Worm (Caenorhabditis elegans) whole organism, L1 larva: ENCODE results near the gene rmd-1.

ENCODE experiments used
- C04F5.9 ChIP-seq: sonication (generic microtip); optimal IDR thresholded peaks from 2 replicates; lab custom pipeline; 2016; ENCODE audit warnings: missing genetic modification characterization, missing compliant biosample characterization
- C34B4.2 ChIP-seq: sonication (generic microtip); optimal IDR thresholded peaks from 2 replicates; lab custom pipeline; 2017; ENCODE audit warnings: mild to moderate bottlenecking, missing genetic modification characterization, missing compliant biosample characterization
- F16B12.6 ChIP-seq: fragments of 150-350 bp; optimal IDR thresholded peaks from 2 replicates; lab custom pipeline; 2014; ENCODE audit warnings: missing biosample characterization, missing genetic modification characterization
- Y116A8C.19 ChIP-seq: sonication (generic microtip); optimal IDR thresholded peaks from 2 replicates; lab custom pipeline; 2016; ENCODE audit warnings: missing compliant biosample characterization, missing genetic modification characterization, borderline replicate concordance
- aha-1 ChIP-seq: fragments of 150-350 bp; optimal IDR thresholded peaks from 2 replicates; lab custom pipeline; 2014; ENCODE audit warnings: missing biosample characterization, missing genetic modification characterization
- alr-1 ChIP-seq: fragments of 200-800 bp; sonication (Bioruptor generic); optimal IDR thresholded peaks from 2 replicates; lab custom pipeline; 2018; ENCODE audit warnings: borderline replicate concordance, mild to moderate bottlenecking, missing genetic modification characterization, missing compliant biosample characterization
- aly-2 ChIP-seq: fragments of 150-350 bp; optimal IDR thresholded peaks from 2 replicates; lab custom pipeline; 2014; ENCODE audit warnings: missing biosample characterization, missing genetic modification characterization
- blmp-1 ChIP-seq: fragments of 150-350 bp; optimal IDR thresholded peaks from 2 replicates; lab custom pipeline; 2014; ENCODE audit warnings: missing biosample characterization, missing genetic modification characterization
- ceh-63 ChIP-seq: fragments of 200-800 bp; sonication (Bioruptor generic); optimal IDR thresholded peaks from 2 replicates; lab custom pipeline; 2018; ENCODE audit warnings: mild to moderate bottlenecking, missing genetic modification characterization, missing compliant biosample characterization
- ceh-82 ChIP-seq, 3 experiments: fragments of 150-350 bp in 1 of 3; sonication (generic microtip) in 2 of 3; optimal IDR thresholded peaks; 2 replicates each; lab custom pipeline; 2014 to 2017; ENCODE audit warnings: missing biosample characterization in 3 of 3, missing genetic modification characterization in 3 of 3
- ceh-88 ChIP-seq: fragments of 200-800 bp; sonication (Bioruptor generic); IDR thresholded peaks from 2 replicates; pipeline ENCODE4 v1.3.6; 2022; ENCODE audit warnings: missing genetic modification characterization, missing compliant biosample characterization
- egl-13 ChIP-seq: sonication (generic microtip); optimal IDR thresholded peaks from 2 replicates; lab custom pipeline; 2016; ENCODE audit warnings: missing genotype, missing genetic modification reagents, missing genetic modification characterization, missing compliant biosample characterization
- elt-2 ChIP-seq: sonication (generic microtip); optimal IDR thresholded peaks from 2 replicates; lab custom pipeline; 2016; ENCODE audit warnings: missing genetic modification characterization, mild to moderate bottlenecking, inconsistent platforms, missing compliant biosample characterization, missing genetic modification reagents
- elt-3 ChIP-seq, 6 experiments: fragments of 150-350 bp in 1 of 6; sonication (generic microtip); optimal IDR thresholded peaks; 2 replicates each; lab custom pipeline; 2017 to 2018; ENCODE audit warnings: missing biosample characterization in 6 of 6, missing genetic modification characterization in 6 of 6, inconsistent platforms in 1 of 6
- ets-5 ChIP-seq: fragments of 200-800 bp; sonication (Bioruptor generic); IDR thresholded peaks from 2 replicates; pipeline ENCODE4 v1.3.6; 2022; ENCODE audit warnings: missing genetic modification characterization, missing compliant biosample characterization
- fkh-10 ChIP-seq: sonication (generic microtip); optimal IDR thresholded peaks from 2 replicates; lab custom pipeline; 2017; ENCODE audit warnings: missing biosample characterization, missing genetic modification reagents, missing genetic modification characterization
- fkh-4 ChIP-seq: sonication (generic microtip); optimal IDR thresholded peaks from 2 replicates; lab custom pipeline; 2016; ENCODE audit warnings: missing compliant biosample characterization, missing genetic modification characterization, borderline replicate concordance
- fkh-8 ChIP-seq: sonication (generic microtip); optimal IDR thresholded peaks from 2 replicates; lab custom pipeline; 2016; ENCODE audit warnings: mild to moderate bottlenecking, missing genetic modification characterization, missing compliant biosample characterization
- hlh-17 ChIP-seq: fragments of 200-800 bp; sonication (Bioruptor generic); optimal IDR thresholded peaks from 2 replicates; lab custom pipeline; 2018; ENCODE audit warnings: missing genetic modification characterization, mild to moderate bottlenecking, missing compliant biosample characterization, moderate library complexity, borderline replicate concordance
- hpl-2 ChIP-seq: fragments of 150-350 bp; optimal IDR thresholded peaks from 2 replicates; lab custom pipeline; 2014; ENCODE audit warnings: missing biosample characterization, missing genetic modification reagents, missing genetic modification characterization
- irx-1 ChIP-seq: sonication (generic microtip); optimal IDR thresholded peaks from 2 replicates; lab custom pipeline; 2016; ENCODE audit warnings: missing genetic modification characterization, missing compliant biosample characterization
- lin-13 ChIP-seq: fragments of 150-350 bp; optimal IDR thresholded peaks from 2 replicates; lab custom pipeline; 2014; ENCODE audit warnings: missing biosample characterization, missing genetic modification reagents, missing genetic modification characterization
- lin-35 ChIP-seq, 2 experiments: fragments of 150-350 bp; optimal IDR thresholded peaks; 2 replicates each; lab custom pipeline; 2014; ENCODE audit warnings: missing biosample characterization in 2 of 2, missing genetic modification characterization in 2 of 2, missing genetic modification reagents in 2 of 2
- lir-3 ChIP-seq: sonication (generic microtip); optimal IDR thresholded peaks from 2 replicates; lab custom pipeline; 2016; ENCODE audit warnings: mild to moderate bottlenecking, missing genetic modification characterization, moderate library complexity, missing compliant biosample characterization; ENCODE audit not compliant: poor library complexity
- mdl-1 ChIP-seq, 2 experiments: fragments of 150-350 bp; optimal IDR thresholded peaks; 2 replicates each; lab custom pipeline; 2014 to 2017; ENCODE audit warnings: missing biosample characterization in 2 of 2, missing genetic modification characterization in 2 of 2, inconsistent platforms in 1 of 2
- nhr-11 ChIP-seq: fragments of 150-350 bp; optimal IDR thresholded peaks from 2 replicates; lab custom pipeline; 2014; ENCODE audit warnings: missing biosample characterization, missing genetic modification characterization
- nhr-47 ChIP-seq: sonication (generic microtip); optimal IDR thresholded peaks from 2 replicates; lab custom pipeline; 2016; ENCODE audit warnings: mild to moderate bottlenecking, missing genetic modification characterization, moderate library complexity, missing compliant biosample characterization
- nhr-71 ChIP-seq: sonication (generic microtip); optimal IDR thresholded peaks from 2 replicates; lab custom pipeline; 2016; ENCODE audit warnings: mild to moderate bottlenecking, missing genetic modification characterization, moderate library complexity, missing compliant biosample characterization
- nhr-77 ChIP-seq: fragments of 150-350 bp; optimal IDR thresholded peaks from 2 replicates; lab custom pipeline; 2014; ENCODE audit warnings: missing biosample characterization, missing genetic modification characterization
- nhr-84 ChIP-seq: sonication (generic microtip); optimal IDR thresholded peaks from 2 replicates; lab custom pipeline; 2017; ENCODE audit warnings: missing biosample characterization, missing genetic modification characterization
- pag-3 ChIP-seq: sonication (generic microtip); optimal IDR thresholded peaks from 2 replicates; lab custom pipeline; 2017; ENCODE audit warnings: missing genetic modification characterization, mild to moderate bottlenecking, missing compliant biosample characterization, antibody characterized with exemption, borderline replicate concordance; ENCODE audit not compliant: insufficient read depth
- pqm-1 ChIP-seq: sonication (generic microtip); optimal IDR thresholded peaks from 3 replicates; lab custom pipeline; 2017; ENCODE audit warnings: missing biosample characterization, missing genetic modification characterization
- rnt-1 ChIP-seq: sonication (generic microtip); optimal IDR thresholded peaks from 2 replicates; lab custom pipeline; 2016; ENCODE audit warnings: mild to moderate bottlenecking, missing genetic modification characterization, moderate library complexity, missing compliant biosample characterization
- snpc-4 ChIP-seq: fragments of 150-350 bp; optimal IDR thresholded peaks from 2 replicates; lab custom pipeline; 2014; ENCODE audit warnings: missing biosample characterization, missing genetic modification characterization
- snu-23 ChIP-seq: sonication (generic microtip); optimal IDR thresholded peaks from 2 replicates; lab custom pipeline; 2016; ENCODE audit warnings: missing genetic modification characterization, missing compliant biosample characterization
- sup-37 ChIP-seq: fragments of 200-800 bp; sonication (Bioruptor generic); optimal IDR thresholded peaks from 2 replicates; lab custom pipeline; 2018; ENCODE audit warnings: mild to moderate bottlenecking, missing genetic modification characterization, missing compliant biosample characterization
- swsn-7 ChIP-seq: sonication (generic microtip); optimal IDR thresholded peaks from 2 replicates; lab custom pipeline; 2016; ENCODE audit warnings: missing genetic modification characterization, missing compliant biosample characterization
- tbx-2 ChIP-seq: sonication (generic microtip); optimal IDR thresholded peaks from 2 replicates; lab custom pipeline; 2016; ENCODE audit warnings: missing genetic modification characterization, missing compliant biosample characterization
- unc-130 ChIP-seq: fragments of 150-350 bp; optimal IDR thresholded peaks from 2 replicates; lab custom pipeline; 2017; ENCODE audit warnings: missing biosample characterization, missing genetic modification characterization, inconsistent platforms
- unc-62 ChIP-seq: fragments of 150-350 bp; optimal IDR thresholded peaks from 2 replicates; lab custom pipeline; 2014; ENCODE audit warnings: missing biosample characterization, missing genetic modification reagents, missing genetic modification characterization
- xbp-1 ChIP-seq: sonication (generic microtip); optimal IDR thresholded peaks from 2 replicates; lab custom pipeline; 2016; ENCODE audit warnings: missing genetic modification characterization, missing compliant biosample characterization
- zag-1 ChIP-seq: fragments of 150-350 bp; optimal IDR thresholded peaks from 2 replicates; lab custom pipeline; 2014; ENCODE audit warnings: missing biosample characterization, missing genetic modification characterization
- zip-4 ChIP-seq: fragments of 200-800 bp; sonication (Bioruptor generic); optimal IDR thresholded peaks from 2 replicates; lab custom pipeline; 2018; ENCODE audit warnings: mild to moderate bottlenecking, missing genetic modification characterization, moderate library complexity, missing compliant biosample characterization

Gene rmd-1

ce11 chrIII:9758848-9759247 lies at the start of gene rmd-1:
TSS of gene rmd-1 (plus strand) at chrIII:9759094.
- TF ChIP-seq fkh-4, result no peak
- TF ChIP-seq zip-4 (GFP tag; lab: Kevin White, UChicago), result no peak
- no peak for TF ChIP-seq hpl-2
- TF ChIP-seq ceh-88 (GFP tag; lab: Robert Waterston, UW), result no peak
- TF ChIP-seq snu-23 (GFP tag; lab: Kevin White, UChicago), result no peak
- TF ChIP-seq sup-37 (GFP tag; lab: Kevin White, UChicago), result no peak

DNA sequence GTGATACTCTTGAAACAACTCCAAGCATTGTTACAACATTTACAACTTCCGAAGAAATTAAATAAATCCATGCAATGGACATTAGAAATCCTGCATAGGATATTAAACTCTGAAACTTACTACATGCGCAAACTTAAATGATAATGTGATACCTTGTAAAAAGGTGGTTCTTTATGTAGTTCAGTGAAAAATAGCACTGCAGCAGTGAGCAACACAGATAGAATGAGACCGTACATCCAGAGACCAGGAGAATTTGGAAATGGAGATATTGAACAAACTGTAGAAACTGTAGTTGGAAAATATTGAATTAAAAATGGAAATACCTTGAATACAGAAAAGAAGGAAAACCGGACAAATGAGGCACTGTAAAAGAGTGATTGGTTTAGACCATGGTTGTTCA lies 47.7 kb upstream of the rmd-1 start:
- TF ChIP-seq C04F5.9 (tag; lab: Kevin White, UChicago), result no peak
- TF ChIP-seq hlh-17 (GFP tag; lab: Kevin White, UChicago), result no peak
- no peak for TF ChIP-seq nhr-11 (tag; lab: Kevin White, UChicago)
- TF ChIP-seq unc-62 (GFP tag; lab: Kevin White, UChicago), result no peak
- no peak for TF ChIP-seq ceh-88 (GFP tag; lab: Robert Waterston, UW)
- no peak for TF ChIP-seq xbp-1
- TF ChIP-seq alr-1, result no peak
- TF ChIP-seq elt-3 (tag; optimal IDR thresholded peaks at IDR 0.05; lab: Kevin White, UChicago), result no peak

DNA sequence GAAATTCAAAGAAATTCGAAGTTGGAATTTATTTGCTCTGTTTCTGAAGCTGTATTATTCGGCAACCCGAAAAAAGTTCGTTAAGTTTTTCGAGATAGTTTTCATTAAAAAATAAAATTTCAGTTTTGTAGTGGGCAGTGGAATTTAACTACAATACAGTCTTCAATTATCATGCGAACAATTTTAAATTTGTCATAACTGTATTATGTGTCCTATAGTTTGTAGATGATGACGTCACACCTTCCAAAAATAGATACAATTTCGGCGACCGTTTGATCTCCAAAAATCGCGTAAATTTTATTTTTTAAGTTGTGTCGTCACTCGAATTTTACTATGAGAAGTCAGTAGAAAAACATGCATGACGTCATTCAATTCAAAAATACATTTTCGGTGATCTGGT lies 45.7 kb upstream of the rmd-1 start:
- TF ChIP-seq ceh-88 (GFP tag; lab: Robert Waterston, UW) (no peak), zag-1 (no peak), Y116A8C.19 (tag; lab: Kevin White, UChicago) (no peak), ets-5 (no peak), lin-35 (GFP tag; optimal IDR thresholded peaks at IDR 0.05; lab: Kevin White, UChicago) (no peak), pag-3 (tag; lab: Kevin White, UChicago) (no peak), fkh-10 (GFP tag; lab: Kevin White, UChicago) (no peak), snu-23 (GFP tag; lab: Kevin White, UChicago) (no peak), C34B4.2 (no peak), egl-13 (tag; lab: Kevin White, UChicago) (no peak), nhr-84 (tag; lab: Kevin White, UChicago) (no peak)

- peak; percentile 34 for TF ChIP-seq elt-2
- TF ChIP-seq aly-2 (tag; lab: Kevin White, UChicago), result no peak
- TF ChIP-seq zag-1, result no peak
- TF ChIP-seq aha-1 (tag; lab: Kevin White, UChicago), result no peak
- TF ChIP-seq hpl-2, result no peak
Observed at ce11 chrIII:9713862-9714261, 45.0 kb upstream of the rmd-1 start, which contains the start of gene ncx-6. TSS of gene ncx-6 (minus strand) at chrIII:9713949.

DNA sequence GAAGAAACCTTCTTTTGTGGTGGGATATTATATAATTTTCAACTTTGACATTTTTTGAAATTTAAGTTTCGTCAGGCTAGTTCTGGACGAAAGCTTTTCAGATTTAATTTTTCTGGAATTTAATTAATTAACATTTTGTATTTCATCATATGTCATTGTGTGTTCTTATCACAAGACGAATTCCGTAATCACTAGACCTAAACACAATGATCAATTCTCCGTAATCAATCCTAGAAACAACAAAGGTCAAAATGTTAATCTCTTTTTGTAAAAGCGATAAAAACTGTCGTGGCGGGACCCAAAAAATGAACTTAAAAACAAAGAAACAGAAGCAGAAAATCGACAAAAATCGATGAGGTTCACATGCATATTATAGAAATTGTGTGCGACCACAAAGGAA lies 44.2 kb upstream of the rmd-1 start:
- no peak for TF ChIP-seq C04F5.9 (tag; lab: Kevin White, UChicago)
- TF ChIP-seq nhr-71 (tag; lab: Kevin White, UChicago), result peak; percentile 29
- TF ChIP-seq elt-2, result peak; percentile 50

DNA sequence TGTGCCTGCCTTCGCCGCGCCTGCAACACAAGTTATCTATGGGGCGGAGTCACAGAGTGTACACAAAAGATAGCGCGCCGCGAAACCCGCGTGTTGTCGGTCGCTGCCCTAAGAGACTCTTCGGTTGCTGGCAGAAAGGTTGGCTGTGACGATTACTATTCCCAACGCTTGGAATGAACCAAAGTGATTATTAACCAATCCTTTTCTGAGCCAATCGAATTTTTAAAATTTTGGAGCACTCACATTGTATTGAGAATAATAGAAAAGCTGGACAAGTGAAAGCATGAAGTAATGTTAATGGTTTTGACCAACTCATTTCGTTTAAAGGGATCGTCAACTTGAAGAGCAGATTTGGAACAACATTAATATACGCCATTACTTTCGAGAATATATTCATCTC lies 41.7 kb upstream of the rmd-1 start:
- no peak for TF ChIP-seq pqm-1 (tag; lab: Kevin White, UChicago)
- TF ChIP-seq lir-3 (tag; lab: Kevin White, UChicago), result peak; percentile 31
- TF ChIP-seq blmp-1 (tag; lab: Kevin White, UChicago), result no peak
- peak; percentile 40 for TF ChIP-seq nhr-77 (tag; lab: Kevin White, UChicago)
- no peak for TF ChIP-seq C34B4.2
- peak; percentile 18 for TF ChIP-seq F16B12.6 (tag; lab: Kevin White, UChicago)
- peak; percentile 99 for TF ChIP-seq snpc-4 (tag; lab: Kevin White, UChicago)
- peak; percentile 81 for TF ChIP-seq snu-23 (GFP tag; lab: Kevin White, UChicago)
- TF ChIP-seq ceh-63 (GFP tag; lab: Kevin White, UChicago), result no peak
- no peak for TF ChIP-seq alr-1
- peak; percentile 90 for TF ChIP-seq rnt-1
- peak; percentile 71 for TF ChIP-seq irx-1 (tag; lab: Kevin White, UChicago)
- TF ChIP-seq mdl-1 (tag; optimal IDR thresholded peaks at IDR 0.05; lab: Kevin White, UChicago), result peak in 1 of 2 experiments; percentile 54
- TF ChIP-seq unc-130 (tag; lab: Kevin White, UChicago), result no peak
- no peak for TF ChIP-seq lin-13 (GFP tag; lab: Kevin White, UChicago)
- TF ChIP-seq nhr-47 (tag; lab: Kevin White, UChicago), result peak; percentile 84
- no peak for TF ChIP-seq fkh-8 (tag; lab: Kevin White, UChicago)
- peak; percentile 43 to 56 (median 48) for TF ChIP-seq ceh-82 (tag; optimal IDR thresholded peaks at IDR 0.05; lab: Kevin White, UChicago)
- TF ChIP-seq tbx-2 (tag; lab: Kevin White, UChicago), result peak; percentile 60
- peak; percentile 78 for TF ChIP-seq swsn-7 (tag; lab: Kevin White, UChicago)
